Worm (Caenorhabditis elegans) whole organism, L4/young adult: ENCODE results near the gene ZC449.7.

Experiments used
- W03F9.2 ChIP-seq: fragments of 150-350 bp; optimal IDR thresholded peaks from 2 replicates; lab custom pipeline; 2014; ENCODE audit warnings: missing biosample characterization, missing genetic modification characterization
- dao-5 ChIP-seq: sonication (generic microtip); optimal IDR thresholded peaks from 2 replicates; lab custom pipeline; 2016; ENCODE audit warnings: missing genotype, missing genetic modification characterization, moderate library complexity, missing compliant biosample characterization
- him-1 ChIP-seq: sonication (generic microtip); optimal IDR thresholded peaks from 2 replicates; lab custom pipeline; 2016; ENCODE audit warnings: missing genotype, missing genetic modification reagents, missing genetic modification characterization, missing compliant biosample characterization

ce11 chrX:4997548-4998087 lies 16.3 kb upstream of the ZC449.7 start, which contains the start of gene ZC8.6:
- TF ChIP-seq him-1 (tag; lab: Kevin White, UChicago) (no peak), W03F9.2 (tag; lab: Kevin White, UChicago) (no peak), dao-5 (tag; lab: Kevin White, UChicago) (no peak)
